Worm (Caenorhabditis elegans) whole organism, late embryonic: ENCODE measurements around the gene srt-23.

Experiments
- elt-4 ChIP-seq: sonication (generic microtip); optimal IDR thresholded peaks from 2 replicates; lab custom pipeline; 2016; ENCODE audit warnings: missing genetic modification characterization, missing compliant biosample characterization
- fax-1 ChIP-seq: sonication (generic microtip); optimal IDR thresholded peaks from 2 replicates; lab custom pipeline; 2016; ENCODE audit warnings: missing genotype, missing genetic modification characterization, missing compliant biosample characterization
- hlh-8 ChIP-seq: sonication (generic microtip); optimal IDR thresholded peaks from 2 replicates; lab custom pipeline; 2016; ENCODE audit warnings: missing genotype, missing genetic modification characterization, missing compliant biosample characterization
- pha-4 ChIP-seq: fragments of 150-350 bp; optimal IDR thresholded peaks from 2 replicates; lab custom pipeline; 2018; ENCODE audit warnings: missing biosample characterization, missing genetic modification reagents, missing genetic modification characterization
- unc-42 ChIP-seq: sonication (generic microtip); optimal IDR thresholded peaks from 2 replicates; lab custom pipeline; 2016; ENCODE audit warnings: missing genotype, missing genetic modification characterization, missing compliant biosample characterization
- unc-86 ChIP-seq: sonication (generic microtip); optimal IDR thresholded peaks from 2 replicates; lab custom pipeline; 2016; ENCODE audit warnings: missing genetic modification characterization, missing compliant biosample characterization

- TF ChIP-seq pha-4 = no peak
- TF ChIP-seq unc-86 (tag; lab: Kevin White, UChicago) = no peak
- TF ChIP-seq hlh-8 (tag; lab: Kevin White, UChicago) = no peak
- TF ChIP-seq unc-42 (tag; lab: Kevin White, UChicago) = no peak
- no peak for TF ChIP-seq elt-4 (tag; lab: Kevin White, UChicago)
- TF ChIP-seq fax-1 (tag; lab: Kevin White, UChicago) = no peak
Measured at ce11 chrIV:756956-757355, 435 bp downstream of the srt-23 start.
